Worm (Caenorhabditis elegans): ENCODE results near the gene K03B8.8.

K03B8.8 gene

DNA sequence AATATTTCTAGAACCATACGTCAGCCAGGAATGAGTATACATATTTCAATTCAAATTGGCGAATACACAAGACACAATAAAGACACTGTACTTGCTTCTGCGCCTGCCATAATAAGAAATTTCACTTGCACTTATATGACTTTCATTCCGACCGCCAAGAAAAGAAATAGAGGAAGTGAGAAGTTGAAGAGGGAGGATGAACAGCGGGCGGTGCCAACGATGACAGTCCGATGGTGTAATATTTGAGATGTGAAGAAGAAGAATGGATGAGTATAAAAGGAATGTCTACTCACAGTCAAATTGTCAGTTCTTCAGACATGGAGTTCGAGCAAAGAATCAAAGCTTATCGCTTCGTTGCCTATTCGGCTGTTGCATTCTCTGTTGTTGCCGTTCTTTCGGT is 25.7 kb downstream of the K03B8.8 start, which contains the start of gene col-154:
Gene col-154, plus strand, starts transcription at position 301 of the 400 bp plus-strand sequence.
- no peak for TF ChIP-seq med-1 (GFP tag; optimal IDR thresholded peaks at IDR 0.05; ENCODE audit: insufficient read depth)
- no peak for TF ChIP-seq flt-1 (GFP tag; IDR thresholded peaks at IDR 0.05)
- no peak for TF ChIP-seq T22C8.4 (GFP tag; IDR thresholded peaks at IDR 0.05)
- no peak for TF ChIP-seq ref-1 (GFP tag; conservative IDR thresholded peaks at IDR 0.05)

DNA sequence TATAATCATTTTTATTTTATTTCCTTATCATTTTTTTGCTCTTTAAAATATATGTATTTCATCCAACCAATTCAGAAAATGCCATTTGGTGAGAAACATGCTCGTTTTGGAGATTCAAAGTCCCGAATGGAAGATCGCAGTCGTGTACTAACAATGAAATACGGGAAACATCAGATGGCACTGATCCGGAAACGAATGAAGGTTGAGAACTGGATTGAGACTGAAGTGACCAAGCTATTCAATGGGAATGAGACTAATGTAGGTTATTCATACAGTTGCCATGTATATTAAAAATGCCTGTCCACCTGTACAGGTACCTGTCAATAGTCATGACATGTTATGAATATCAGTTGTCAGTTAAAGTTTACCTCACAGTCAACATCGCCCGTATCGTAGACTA is 27.8 kb downstream of the K03B8.8 start, which contains the start of gene F55C10.5:
Gene F55C10.5, plus strand, starts transcription at position 74 of the 400 bp plus-strand sequence.
- TF ChIP-seq ztf-23 (GFP tag; IDR thresholded peaks at IDR 0.05): no peak
- TF ChIP-seq klf-2 (GFP tag; conservative IDR thresholded peaks at IDR 0.05): no peak
- TF ChIP-seq ztf-29 (GFP tag; IDR thresholded peaks at IDR 0.05): no peak
- TF ChIP-seq flt-1 (GFP tag; IDR thresholded peaks at IDR 0.05): no peak
- TF ChIP-seq med-1 (GFP tag; optimal IDR thresholded peaks at IDR 0.05; ENCODE audit: insufficient read depth): no peak
- TF ChIP-seq cog-1 (tag; optimal IDR thresholded peaks at IDR 0.05): no peak
- no peak for TF ChIP-seq tab-1 (GFP tag; IDR thresholded peaks at IDR 0.05)
- TF ChIP-seq T22C8.4 (GFP tag; IDR thresholded peaks at IDR 0.05): no peak
- no peak for TF ChIP-seq ref-1 (GFP tag; conservative IDR thresholded peaks at IDR 0.05)

DNA sequence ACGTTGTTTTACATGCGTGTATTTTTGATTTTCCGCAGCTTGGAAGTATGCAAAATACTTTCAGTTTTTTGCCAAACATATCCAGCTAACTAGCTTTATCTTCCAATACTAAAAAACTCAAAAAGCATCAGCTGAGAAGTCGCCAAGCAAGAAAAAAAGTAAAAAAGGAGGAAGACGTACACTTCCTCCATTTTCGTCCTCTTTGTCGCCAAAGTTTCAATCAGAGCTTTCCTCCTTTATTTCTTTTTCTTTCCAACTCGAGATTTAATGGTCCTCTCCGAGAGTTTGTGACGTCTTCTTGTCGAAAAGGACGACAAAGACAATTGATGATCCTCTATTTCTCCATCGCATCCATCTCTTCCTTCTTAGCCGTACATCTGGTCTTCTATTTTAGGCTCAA is 30.2 kb downstream of the K03B8.8 start:
- TF ChIP-seq ztf-23 (GFP tag; IDR thresholded peaks at IDR 0.05) (no peak), med-1 (GFP tag; optimal IDR thresholded peaks at IDR 0.05; ENCODE audit: insufficient read depth) (no peak), klf-2 (GFP tag; conservative IDR thresholded peaks at IDR 0.05) (no peak), T22C8.4 (GFP tag; IDR thresholded peaks at IDR 0.05) (no peak), ztf-29 (GFP tag; IDR thresholded peaks at IDR 0.05) (no peak), cog-1 (tag; optimal IDR thresholded peaks at IDR 0.05) (no peak), flt-1 (GFP tag; IDR thresholded peaks at IDR 0.05) (no peak), ref-1 (GFP tag; conservative IDR thresholded peaks at IDR 0.05) (no peak), tab-1 (GFP tag; IDR thresholded peaks at IDR 0.05) (no peak)

DNA sequence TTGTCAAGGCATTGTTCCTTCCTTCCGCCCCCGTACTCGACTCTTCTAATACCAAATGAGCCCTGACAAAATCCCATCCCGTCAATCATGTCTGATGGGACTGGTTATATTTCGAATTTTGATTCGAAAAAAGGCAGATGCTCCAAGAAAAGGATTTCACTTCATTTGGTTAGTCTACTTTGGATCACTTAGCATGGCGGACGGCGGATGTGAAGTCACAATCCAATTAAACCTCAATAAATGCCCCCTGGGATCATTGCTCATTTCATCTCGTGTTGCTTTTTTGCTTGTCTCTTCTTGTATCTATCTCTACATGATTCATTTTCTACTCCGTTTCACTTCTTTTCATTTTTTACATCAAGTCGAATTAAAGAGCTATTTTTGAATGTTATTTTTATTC is 31.5 kb downstream of the K03B8.8 start:
- TF ChIP-seq flt-1 (GFP tag; IDR thresholded peaks at IDR 0.05): no peak
- TF ChIP-seq cog-1 (tag; optimal IDR thresholded peaks at IDR 0.05): no peak
- TF ChIP-seq med-1 (GFP tag; optimal IDR thresholded peaks at IDR 0.05; ENCODE audit: insufficient read depth): no peak
- no peak for TF ChIP-seq ztf-29 (GFP tag; IDR thresholded peaks at IDR 0.05)
- no peak for TF ChIP-seq ztf-23 (GFP tag; IDR thresholded peaks at IDR 0.05)
- no peak for TF ChIP-seq klf-2 (GFP tag; conservative IDR thresholded peaks at IDR 0.05)
- TF ChIP-seq T22C8.4 (GFP tag; IDR thresholded peaks at IDR 0.05): no peak
- TF ChIP-seq ref-1 (GFP tag; conservative IDR thresholded peaks at IDR 0.05): no peak
- TF ChIP-seq tab-1 (GFP tag; IDR thresholded peaks at IDR 0.05): no peak

DNA sequence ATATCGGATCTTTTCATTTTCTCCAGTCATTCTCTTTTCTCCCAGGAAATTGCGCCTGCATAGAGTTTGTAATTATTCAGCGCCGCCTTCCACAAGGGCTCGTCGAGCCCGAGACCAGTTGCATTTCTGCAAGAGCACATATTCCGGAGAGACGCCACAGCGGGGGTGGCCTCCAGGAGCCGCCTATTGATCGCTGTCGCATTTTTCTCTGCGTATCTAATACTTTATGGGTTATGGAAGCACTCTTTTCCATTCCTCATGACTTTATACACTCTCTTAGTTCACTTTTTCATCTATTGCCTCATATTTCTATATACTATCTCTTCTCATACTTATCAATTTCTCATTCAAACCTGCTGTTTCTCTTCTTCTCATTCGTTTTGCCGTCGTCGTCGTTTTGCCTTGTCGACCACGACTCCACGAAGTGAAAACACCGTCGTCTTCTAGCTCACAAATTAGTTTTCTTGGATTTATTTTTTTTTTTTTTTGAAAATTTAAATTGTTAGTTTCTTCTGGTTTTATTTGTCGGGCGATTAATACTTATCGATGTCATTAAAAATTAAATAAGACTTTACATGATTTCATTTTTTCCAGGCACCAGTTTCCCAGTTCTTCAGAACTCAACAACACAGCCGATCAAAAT is 35.5 kb downstream of the K03B8.8 start, which contains the start of gene cnb-1:
Gene cnb-1, plus strand, starts transcription at position 593 of the 643 bp plus-strand sequence.
- peak; percentile 63 for TF ChIP-seq T22C8.4 (GFP tag; IDR thresholded peaks at IDR 0.05)
- TF ChIP-seq klf-2 (GFP tag; conservative IDR thresholded peaks at IDR 0.05): no peak
- TF ChIP-seq ztf-23 (GFP tag; IDR thresholded peaks at IDR 0.05): no peak
- TF ChIP-seq ref-1 (GFP tag; conservative IDR thresholded peaks at IDR 0.05): no peak

DNA sequence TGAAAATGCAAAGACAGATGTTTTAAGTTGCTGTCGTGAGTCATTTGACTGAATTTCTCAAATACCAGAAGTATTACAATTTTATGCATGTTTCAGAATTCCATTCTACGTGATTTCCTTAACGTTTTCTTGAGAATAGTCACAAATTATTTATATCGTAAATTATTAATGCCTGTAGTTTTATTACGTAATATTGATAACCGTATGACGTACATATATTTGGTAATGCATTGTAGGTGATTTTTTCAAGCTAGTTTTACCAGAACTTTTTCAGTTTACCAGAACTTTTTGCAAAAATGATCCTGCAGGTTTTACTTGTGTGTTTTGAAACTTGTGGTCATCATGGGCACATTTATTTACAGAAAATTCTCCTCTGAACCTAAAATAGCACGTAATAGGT is 36.9 kb downstream of the K03B8.8 start:
- no peak for TF ChIP-seq med-1 (GFP tag; optimal IDR thresholded peaks at IDR 0.05; ENCODE audit: insufficient read depth)
- no peak for TF ChIP-seq cog-1 (tag; optimal IDR thresholded peaks at IDR 0.05)
- TF ChIP-seq klf-2 (GFP tag; conservative IDR thresholded peaks at IDR 0.05): no peak
- TF ChIP-seq ztf-23 (GFP tag; IDR thresholded peaks at IDR 0.05): no peak
- TF ChIP-seq flt-1 (GFP tag; IDR thresholded peaks at IDR 0.05): no peak
- TF ChIP-seq tab-1 (GFP tag; IDR thresholded peaks at IDR 0.05): no peak
- no peak for TF ChIP-seq T22C8.4 (GFP tag; IDR thresholded peaks at IDR 0.05)
- no peak for TF ChIP-seq ztf-29 (GFP tag; IDR thresholded peaks at IDR 0.05)
- no peak for TF ChIP-seq ref-1 (GFP tag; conservative IDR thresholded peaks at IDR 0.05)

DNA sequence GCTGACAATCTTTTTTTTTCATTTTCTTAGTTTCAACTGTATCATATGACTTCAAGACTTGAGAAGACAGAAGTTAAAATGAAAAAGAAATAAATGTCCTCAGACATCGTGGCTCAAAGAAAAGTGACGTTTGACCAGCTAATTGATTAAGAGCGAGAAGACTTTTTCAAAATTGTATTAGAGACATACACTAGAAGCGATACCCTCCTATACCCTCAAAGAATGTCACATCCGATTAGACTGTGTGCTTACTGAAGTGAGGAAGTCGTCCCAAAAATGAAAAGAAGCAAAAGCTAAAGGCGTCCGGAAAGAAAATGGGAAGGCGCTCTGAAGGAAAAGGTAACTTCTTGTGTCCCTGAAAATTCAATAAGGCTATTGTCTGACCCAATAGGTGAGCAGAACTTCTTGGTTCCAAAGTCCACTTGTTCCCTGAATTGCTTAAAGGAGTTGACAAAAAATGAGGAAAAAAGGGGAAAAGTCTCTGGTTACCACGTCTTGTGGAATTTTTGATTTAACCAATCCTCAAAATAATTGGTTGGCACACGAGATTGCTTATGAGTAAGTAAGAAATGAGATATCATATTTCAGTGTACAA is 38.4 kb downstream of the K03B8.8 start:
- no peak for TF ChIP-seq klf-2 (GFP tag; conservative IDR thresholded peaks at IDR 0.05)
- no peak for TF ChIP-seq T22C8.4 (GFP tag; IDR thresholded peaks at IDR 0.05)
- no peak for TF ChIP-seq ref-1 (GFP tag; conservative IDR thresholded peaks at IDR 0.05)
- no peak for TF ChIP-seq flt-1 (GFP tag; IDR thresholded peaks at IDR 0.05)
- no peak for TF ChIP-seq cog-1 (tag; optimal IDR thresholded peaks at IDR 0.05)
- TF ChIP-seq med-1 (GFP tag; optimal IDR thresholded peaks at IDR 0.05; ENCODE audit: insufficient read depth): no peak

DNA sequence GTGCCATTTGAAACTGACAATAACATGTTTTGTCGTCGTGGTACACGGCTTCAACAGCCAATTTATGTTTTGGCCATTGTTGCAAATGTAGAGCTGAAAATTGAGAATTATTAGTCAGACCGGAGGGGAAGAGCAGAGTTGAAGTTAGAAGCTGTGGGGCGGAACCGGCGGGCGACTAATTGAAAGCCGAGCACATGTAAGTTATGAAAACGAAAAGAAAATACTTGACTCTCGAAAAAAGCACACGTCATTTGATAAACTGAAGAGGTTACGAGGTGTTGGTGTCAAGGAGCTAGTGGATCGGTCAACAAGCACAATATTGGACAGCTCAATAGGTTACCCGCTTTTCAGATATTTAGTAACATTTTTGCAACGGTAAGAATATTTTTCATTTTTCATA is 44.7 kb downstream of the K03B8.8 start, which contains the start of gene dop-5:
Gene dop-5, minus strand, starts transcription at position 101 of the 400 bp plus-strand sequence.
- no peak for TF ChIP-seq flt-1 (GFP tag; IDR thresholded peaks at IDR 0.05)

DNA sequence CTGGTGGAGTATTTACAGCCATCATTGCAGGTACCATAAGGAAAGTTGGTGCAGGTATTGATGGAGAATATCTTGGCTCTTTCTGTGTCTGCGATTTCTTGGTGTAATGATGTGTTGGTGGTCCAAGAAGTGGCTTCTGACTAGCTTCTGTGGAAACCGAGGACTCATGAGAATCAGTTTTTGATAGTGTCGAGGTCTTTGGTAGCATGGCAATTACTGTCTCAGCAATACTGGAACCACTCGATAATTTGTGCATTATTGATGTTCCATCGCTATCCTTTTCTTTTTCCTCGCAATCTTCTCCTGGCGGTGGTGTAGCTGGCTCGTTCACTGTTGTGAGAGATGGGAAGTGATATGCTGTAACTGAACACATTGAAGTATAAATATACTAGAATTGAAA is 47.2 kb downstream of the K03B8.8 start:
- no peak for TF ChIP-seq tab-1 (GFP tag; IDR thresholded peaks at IDR 0.05)
